Worm (Caenorhabditis elegans): ENCODE data around the gene col-17.

ce11 chrII:4818780-4819179, 48.6 kb downstream of the col-17 start:
- TF ChIP-seq egl-27 (tag; optimal IDR thresholded peaks at IDR 0.05) (no peak), zag-1 (tag; optimal IDR thresholded peaks at IDR 0.05) (no peak), nhr-28 (tag; optimal IDR thresholded peaks at IDR 0.05) (no peak), ceh-8 (GFP tag; optimal IDR thresholded peaks at IDR 0.05) (no peak), ztf-4 (tag; optimal IDR thresholded peaks at IDR 0.05) (no peak), nhr-237 (tag; optimal IDR thresholded peaks at IDR 0.05) (no peak), mdl-1 (tag; optimal IDR thresholded peaks at IDR 0.05) (no peak), fos-1 (tag; optimal IDR thresholded peaks at IDR 0.05) (no peak), elt-2 (tag; optimal IDR thresholded peaks at IDR 0.05) (no peak), aly-2 (tag; optimal IDR thresholded peaks at IDR 0.05) (no peak), egl-13 (tag; optimal IDR thresholded peaks at IDR 0.05) (no peak)

All from whole organism, L1 larva.